Fruit fly (Drosophila melanogaster) whole organism, larva: ENCODE measurements around the gene CG9483.

Experiments
- noc ChIP-seq: fragments of 200-800 bp; sonication (Bioruptor generic); optimal IDR thresholded peaks from 3 replicates; lab custom pipeline; 2019; ENCODE audit warnings: missing biosample characterization, mild to moderate bottlenecking, missing genetic modification characterization, moderate library complexity

Gene CG9483

DNA sequence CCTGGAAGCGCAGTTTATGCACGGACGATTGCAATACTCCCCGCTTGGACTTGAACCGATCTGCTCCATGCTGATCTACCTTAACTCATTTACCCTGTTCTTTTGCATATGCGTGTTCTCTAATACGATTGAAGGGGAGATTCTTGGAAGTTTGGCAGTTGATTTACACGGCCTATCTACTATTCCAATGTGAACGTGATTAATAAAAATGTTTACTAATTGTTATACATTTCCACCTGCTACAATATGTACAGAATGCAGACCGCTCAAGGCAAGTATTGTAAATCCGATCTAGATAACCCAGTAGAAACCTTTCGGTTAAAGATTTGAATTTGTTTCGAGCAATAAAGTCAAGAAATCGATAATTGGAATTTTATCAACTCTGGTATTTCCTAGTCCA, at the start of gene CG9483:
TSS of gene CG9483 (plus strand) at position 301 of the 400 bp plus-strand sequence.
- no peak for TF ChIP-seq noc (tag; lab: Kevin White, UChicago)

DNA sequence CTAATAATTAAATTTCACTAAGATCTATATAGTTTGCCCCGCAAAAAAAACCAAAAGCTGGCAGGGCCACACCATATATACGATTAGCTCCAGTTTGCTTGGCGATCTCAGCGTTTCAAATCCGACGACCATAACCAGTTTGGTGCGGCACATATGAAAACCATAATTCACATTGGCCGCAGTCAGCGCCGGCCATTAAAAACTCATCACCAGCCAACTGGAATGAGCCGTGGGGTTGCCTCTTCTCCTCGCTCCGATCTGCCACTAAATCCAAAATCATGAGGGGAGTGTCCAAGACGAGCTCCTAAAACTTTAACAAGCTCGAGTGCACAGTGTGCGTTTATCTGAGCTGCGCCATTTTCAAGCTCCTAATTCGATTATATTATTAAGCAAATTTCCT, 49.2 kb upstream of the CG9483 start:
- TF ChIP-seq noc (tag; lab: Kevin White, UChicago) = no peak

DNA sequence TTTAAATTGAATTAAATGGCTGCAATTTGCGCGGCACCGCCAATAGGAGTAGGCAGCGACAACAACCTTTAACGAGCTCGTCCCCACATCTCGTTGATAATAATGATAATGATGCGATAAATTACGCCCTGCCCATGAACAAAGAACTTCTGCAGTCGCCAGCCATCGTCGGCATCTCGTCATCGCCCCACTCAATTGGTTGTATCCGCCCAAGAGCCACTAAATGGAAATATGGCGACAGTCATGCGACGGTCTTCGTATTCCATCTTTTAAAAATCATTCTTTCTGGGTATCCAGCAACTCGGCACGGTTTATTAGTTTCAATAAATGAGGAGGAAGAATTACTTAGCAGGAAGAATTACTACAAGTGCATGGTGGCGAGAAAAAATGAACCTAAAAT, 46.0 kb upstream of the CG9483 start:
- no peak for TF ChIP-seq noc (tag; lab: Kevin White, UChicago)

DNA sequence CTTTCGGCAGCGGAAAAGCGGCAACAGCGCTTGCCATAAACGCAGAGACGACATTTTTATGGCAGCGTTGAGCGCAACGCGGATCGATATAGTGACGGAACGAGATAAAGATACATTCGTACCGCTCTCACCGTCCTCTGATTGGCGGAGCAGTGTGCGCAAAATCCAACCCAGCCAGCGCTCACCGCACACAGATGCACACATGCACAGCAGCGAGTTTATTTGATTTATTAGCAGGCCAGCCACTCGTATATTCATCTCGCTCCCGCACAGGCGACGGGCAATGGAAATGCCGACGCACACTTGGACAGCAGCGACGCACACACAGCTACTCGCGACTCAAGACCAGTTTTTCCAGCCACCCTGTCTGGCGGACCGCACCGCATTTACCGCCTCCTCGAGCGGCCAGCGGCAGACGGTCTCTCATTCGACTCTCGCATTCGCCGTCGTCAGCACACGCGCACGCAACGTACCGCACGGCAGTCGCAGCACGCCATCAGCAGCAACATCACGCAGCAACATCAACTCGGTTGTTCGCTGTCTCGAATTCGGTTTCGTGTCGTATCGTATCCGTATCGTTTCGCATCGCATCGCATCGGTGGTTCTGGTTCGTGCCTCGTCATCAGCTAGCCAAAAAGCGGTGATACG, 41.2 kb upstream of the CG9483 start, which contains the start of gene SoxN:
TSS of gene SoxN (plus strand) at position 424 of the 648 bp plus-strand sequence.
- TF ChIP-seq noc (tag; lab: Kevin White, UChicago) = no peak

DNA sequence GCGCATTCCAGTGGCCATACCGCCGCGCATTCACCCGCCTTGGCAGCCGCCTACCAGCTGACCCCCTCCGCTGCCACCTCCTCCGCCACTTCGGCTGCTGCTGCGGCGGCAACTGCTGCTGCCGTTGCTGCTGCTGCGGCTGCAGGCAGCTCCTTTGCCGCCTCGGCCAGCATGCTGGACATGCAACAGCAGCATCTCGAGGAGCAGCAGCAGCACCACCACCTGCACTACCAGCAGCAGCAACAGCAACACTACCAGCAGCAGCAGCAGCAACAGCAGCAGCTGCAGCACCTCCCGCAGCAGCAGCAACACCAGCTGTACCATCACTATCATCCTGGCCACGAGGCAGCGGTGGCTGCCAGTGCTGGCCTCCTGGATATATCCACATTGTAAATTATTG, 38.2 kb upstream of the CG9483 start:
- TF ChIP-seq noc (tag; lab: Kevin White, UChicago) = no peak

DNA sequence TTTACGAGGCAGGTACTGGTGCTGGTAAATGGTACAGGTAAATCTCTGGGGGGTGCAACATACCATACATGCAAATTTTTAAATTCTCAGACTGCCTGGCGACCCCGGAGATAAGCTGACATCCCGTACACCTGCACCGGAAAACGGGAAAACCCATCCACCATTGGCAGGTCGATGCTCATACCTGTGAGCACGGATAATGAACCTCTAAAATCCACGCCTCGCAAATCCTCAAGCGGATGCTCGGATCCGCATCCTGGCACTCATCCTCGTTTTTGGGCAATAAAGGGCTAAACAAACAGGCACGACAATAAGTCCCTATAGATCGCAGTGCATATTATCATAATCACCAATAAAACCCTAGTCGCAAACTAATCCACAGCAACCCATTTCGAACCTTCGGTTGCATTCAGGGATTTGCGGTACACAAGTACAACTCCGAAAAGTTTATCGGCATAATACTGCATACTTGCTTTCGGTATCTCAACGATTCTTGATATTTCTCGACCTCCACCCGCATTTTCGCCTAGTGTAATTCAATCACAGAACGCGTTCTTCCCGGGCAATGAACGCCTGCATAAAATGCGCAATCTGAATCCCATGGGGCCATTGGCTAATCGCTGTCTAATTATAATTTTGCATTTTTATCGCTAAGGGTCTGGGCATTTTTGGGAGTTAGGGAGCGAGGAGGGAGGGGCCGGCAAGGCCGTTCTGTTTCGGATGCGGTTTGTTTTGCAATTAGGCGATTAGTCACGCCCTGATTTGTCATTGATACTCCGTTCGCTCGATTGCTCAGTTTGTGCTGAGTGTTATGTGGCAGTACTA, 34.0 kb upstream of the CG9483 start:
- TF ChIP-seq noc (tag; lab: Kevin White, UChicago) = no peak

DNA sequence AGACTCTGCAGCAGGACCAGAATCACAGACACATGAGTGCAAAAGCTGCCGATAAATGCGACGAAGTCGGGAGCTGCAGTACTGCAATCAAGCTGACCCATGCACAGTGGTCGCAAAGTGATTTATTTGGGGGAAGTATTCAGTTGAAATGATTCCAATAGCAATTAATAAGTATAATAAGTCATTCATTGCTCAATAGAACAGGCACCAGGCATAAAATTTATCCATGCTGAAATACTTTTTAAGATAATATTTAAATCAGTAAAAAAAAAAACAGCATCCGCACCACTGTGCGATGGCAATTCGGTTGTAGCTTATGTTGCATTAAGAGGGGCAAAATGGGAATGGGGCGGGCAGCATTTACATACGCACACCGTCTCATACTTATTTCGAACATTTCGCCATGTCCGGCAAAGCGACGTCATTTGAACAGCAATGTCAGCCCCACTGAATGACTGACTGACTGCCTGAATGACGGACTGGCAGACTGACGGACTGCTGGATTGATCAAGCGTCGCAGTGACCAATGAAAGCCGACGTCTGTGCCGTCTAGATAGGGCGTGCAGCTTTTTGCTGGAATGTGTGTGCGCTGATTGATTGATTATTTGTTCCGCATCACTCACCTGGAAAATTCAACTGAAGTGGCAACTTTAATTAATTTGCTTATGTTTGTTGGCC, 31.6 kb upstream of the CG9483 start:
- no peak for TF ChIP-seq noc (tag; lab: Kevin White, UChicago)

DNA sequence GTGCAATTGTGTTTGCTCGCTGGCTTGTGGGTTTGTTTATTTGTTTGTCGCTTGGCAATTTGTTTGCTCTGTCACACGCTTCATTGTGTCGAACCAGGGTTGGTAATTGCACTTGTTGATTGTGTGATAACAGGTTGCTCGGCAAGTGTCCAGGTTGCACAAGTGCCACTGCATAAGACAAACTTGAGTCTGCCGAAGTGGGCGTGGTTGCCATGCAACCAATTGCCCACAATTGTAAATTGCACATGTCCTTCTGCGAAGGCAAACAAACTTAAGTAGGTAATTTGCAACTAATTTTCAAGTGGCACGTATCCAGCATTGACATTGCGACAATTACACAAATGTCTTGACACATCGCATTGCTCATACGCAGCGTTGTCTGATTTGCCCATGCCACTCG, 27.4 kb upstream of the CG9483 start:
- no peak for TF ChIP-seq noc (tag; lab: Kevin White, UChicago)

DNA sequence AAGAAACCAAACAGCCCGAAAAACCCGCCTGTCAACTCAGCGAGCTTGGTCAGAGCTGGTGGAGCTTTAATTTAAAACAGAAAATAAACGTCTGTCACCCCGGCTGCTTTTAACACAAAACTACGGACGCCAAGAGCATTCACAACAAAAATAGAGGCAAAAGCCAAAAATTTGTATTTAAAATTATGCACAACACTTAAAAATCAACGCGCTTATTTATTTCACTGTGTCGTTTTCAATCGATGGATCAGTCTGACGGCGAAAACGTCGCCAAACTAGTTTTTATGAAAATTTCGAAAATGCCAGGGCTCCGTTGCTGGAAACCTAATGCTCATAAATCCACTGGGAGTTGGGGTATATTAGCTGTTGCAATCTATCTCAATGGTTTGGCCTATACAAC, 25.9 kb upstream of the CG9483 start:
- TF ChIP-seq noc (tag; lab: Kevin White, UChicago) = peak; percentile 12

DNA sequence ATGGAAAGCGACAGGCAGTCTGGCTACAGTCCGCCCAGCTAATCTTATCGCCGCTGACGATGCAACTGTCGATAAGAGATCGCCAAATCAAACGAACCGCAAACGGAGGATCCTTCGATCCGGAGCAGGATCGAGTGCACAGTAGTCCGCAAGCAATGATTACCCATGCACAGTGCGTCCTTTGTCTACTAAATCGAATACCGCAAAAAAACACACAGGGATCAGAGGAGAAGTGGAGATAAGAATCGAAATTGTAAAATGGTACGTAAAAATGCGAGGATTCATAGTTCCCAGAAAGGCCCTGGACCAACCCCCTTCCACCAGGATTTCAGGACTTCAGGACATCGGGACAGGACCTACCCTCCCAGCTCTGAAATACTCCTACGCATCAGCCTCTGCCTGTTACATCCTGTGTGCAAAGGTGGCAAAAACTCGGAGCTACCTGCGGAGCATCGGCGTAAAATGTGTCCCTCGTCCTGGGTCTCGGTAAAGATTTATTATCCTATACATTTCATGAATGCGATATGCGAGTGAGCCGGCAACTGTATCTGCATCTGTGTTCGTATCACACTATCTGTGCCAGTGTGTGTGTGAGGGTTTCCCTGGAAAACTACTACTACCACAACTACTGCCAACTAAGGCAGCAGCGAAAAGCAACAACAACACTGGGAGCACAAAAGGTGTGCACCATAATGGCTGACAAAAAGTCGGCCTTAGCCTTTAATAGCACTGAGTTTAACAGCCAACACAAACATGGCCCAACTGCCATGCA, 24.9 kb upstream of the CG9483 start:
- TF ChIP-seq noc (tag; lab: Kevin White, UChicago) = no peak

DNA sequence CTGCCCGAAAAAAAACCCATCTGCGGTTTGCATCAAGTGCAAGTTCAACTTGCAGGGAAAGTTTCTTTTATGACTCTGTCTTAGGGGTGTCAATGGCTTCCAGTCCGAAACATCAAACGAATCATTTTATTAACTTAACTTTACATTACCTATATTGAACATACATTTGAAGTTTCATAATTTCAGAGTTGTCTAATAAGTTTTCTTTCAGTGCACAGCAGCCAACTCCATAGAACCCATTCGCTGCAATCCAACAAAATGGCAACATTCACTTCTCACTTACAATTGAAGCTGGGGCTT, 24.4 kb upstream of the CG9483 start:
- TF ChIP-seq noc (tag; lab: Kevin White, UChicago) = no peak

DNA sequence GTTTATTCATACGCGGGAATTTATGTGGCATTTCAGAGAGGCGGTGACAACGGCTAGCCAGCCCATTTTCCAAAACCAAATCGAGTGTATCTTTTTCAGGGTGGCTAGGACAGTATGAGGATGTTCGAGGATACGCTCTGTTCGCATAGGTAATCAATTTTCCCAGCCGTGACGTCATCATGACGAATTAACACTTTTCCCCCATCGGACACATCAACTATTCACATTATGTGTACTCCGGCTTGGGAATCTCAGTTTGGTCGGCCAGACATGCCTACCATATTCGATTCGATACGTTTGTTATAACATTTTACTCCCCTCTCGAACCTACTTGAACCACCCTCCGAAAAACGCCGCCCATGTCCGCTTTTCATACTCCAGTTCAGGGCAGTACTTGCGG, 23.0 kb upstream of the CG9483 start:
- TF ChIP-seq noc (tag; lab: Kevin White, UChicago) = no peak

DNA sequence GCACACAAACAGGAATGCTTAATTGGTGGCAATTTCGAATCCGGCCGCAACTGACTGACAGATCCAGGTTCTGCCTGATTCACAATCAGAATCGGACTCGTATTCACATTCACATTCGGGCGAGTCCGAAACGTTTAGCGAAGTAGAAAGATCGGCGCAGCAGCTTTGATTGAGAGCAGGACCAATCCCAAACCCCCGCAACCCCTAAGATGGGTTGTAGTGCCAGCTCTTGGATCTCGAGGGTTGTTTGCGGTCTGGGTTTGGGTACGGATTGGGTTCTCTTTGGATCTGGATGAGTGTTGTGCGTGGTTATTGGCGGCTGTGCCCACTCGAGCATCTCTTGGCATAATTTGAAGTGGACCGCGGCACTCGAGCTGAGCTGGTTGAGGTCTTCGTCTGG, 21.9 kb upstream of the CG9483 start:
- no peak for TF ChIP-seq noc (tag; lab: Kevin White, UChicago)

DNA sequence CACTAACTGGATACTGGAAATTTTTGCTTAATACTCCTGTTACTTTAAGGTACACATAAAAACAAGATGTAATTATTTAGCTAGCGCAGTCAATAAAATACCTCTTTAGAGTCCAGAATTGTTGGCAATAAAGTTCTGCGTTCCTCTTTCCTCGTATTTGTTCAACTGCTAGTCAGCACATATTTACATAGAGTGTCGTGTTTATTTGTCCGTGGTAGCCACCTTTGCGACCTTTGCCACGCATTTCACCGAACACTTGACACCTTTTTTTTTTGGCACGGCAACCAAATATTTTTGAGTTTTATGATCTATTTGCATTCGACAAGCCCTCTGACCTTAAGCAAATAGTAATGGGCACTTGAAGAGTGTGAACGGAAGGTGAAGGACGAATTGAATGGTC, 20.6 kb upstream of the CG9483 start:
- peak; percentile 79 for TF ChIP-seq noc (tag; lab: Kevin White, UChicago)

DNA sequence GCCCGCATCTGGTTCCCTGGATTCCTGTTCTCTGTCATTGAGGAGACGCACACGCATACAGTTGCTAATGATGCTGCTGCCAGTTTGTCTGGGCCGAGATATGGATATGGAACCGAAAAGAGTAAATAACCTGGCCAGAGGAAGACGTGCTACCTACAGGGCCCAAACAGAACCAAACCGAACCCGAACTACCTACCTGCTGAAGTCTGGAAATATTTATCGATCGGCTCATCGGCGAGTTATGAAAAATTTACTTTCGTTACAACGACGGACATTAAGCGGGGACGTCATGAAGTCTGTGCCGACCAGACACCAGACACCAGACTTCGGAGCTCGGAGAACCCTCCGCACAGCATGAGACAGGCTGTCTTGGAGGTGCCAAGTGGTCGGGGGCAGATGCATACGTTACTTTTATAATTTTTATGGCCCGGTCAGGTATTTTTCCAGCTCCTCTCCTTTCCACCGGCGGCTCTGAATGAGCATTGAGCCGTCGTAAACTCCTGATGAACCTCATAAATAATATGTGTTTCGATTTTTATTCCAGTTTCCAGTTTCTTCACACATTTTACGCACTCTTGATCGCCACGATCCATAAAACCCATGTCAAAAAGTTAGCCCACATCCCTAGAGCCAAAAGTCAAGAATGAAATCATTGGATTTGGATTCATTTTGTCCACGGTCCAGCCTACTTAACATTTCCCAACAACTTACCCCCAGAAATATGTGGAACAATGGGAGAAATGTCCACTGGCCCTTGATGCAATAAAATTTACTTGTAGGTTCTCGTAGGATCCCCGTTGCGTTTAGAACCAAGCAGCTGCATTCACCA, 19.6 kb upstream of the CG9483 start:
- TF ChIP-seq noc (tag; lab: Kevin White, UChicago) = no peak
